Fruit fly (Drosophila melanogaster) whole organism, embryonic: ENCODE measurements around the gene TyrRS.

Source experiments
- Aef1 ChIP-seq: fragments of 200-800 bp; sonication (Bioruptor generic); IDR thresholded peaks from 3 replicates; pipeline ENCODE4 v1.3.6; 2022; ENCODE audit warnings: missing biosample characterization, missing genetic modification characterization
- Atf6 ChIP-seq: fragments of 200-800 bp; sonication (Bioruptor generic); IDR thresholded peaks from 2 replicates; pipeline ENCODE4 v1.3.6; 2022; ENCODE audit warnings: missing biosample characterization, missing genetic modification characterization
- Blimp-1 ChIP-seq: fragments of 200-800 bp; sonication (Bioruptor generic); optimal IDR thresholded peaks from 3 replicates; lab custom pipeline; 2018; ENCODE audit warnings: missing biosample characterization, missing genetic modification characterization, mild to moderate bottlenecking, moderate library complexity, missing genetic modification reagents
- CG10267 ChIP-seq: fragments of 200-800 bp; sonication (Bioruptor generic); optimal IDR thresholded peaks from 2 replicates; lab custom pipeline; 2018; ENCODE audit warnings: missing biosample characterization, mild to moderate bottlenecking, missing genetic modification characterization, moderate library complexity
- CG10274 ChIP-seq: fragments of 200-800 bp; sonication (Bioruptor generic); optimal IDR thresholded peaks from 3 replicates; lab custom pipeline; 2017; ENCODE audit warnings: missing biosample characterization, mild to moderate bottlenecking, missing genetic modification characterization
- CG11093 ChIP-seq: fragments of 200-800 bp; sonication (Bioruptor generic); IDR thresholded peaks from 3 replicates; pipeline ENCODE4 v1.3.6; 2022; ENCODE audit warnings: missing biosample characterization, missing genetic modification characterization
- CG11247 ChIP-seq: fragments of 200-800 bp; sonication (Bioruptor generic); IDR thresholded peaks from 2 replicates; pipeline ENCODE4 v1.3.6; 2022; ENCODE audit warnings: missing biosample characterization, missing genetic modification characterization
- CG11723 ChIP-seq: fragments of 200-800 bp; sonication (Bioruptor generic); optimal IDR thresholded peaks from 2 replicates; lab custom pipeline; 2017; ENCODE audit warnings: missing biosample characterization, mild to moderate bottlenecking, missing genetic modification characterization
- CG15479 ChIP-seq: fragments of 200-800 bp; sonication (Bioruptor generic); optimal IDR thresholded peaks from 3 replicates; lab custom pipeline; 2019; ENCODE audit warnings: missing biosample characterization, mild to moderate bottlenecking, missing genetic modification characterization, moderate library complexity
- CG15696 ChIP-seq: fragments of 200-800 bp; sonication (Bioruptor generic); optimal IDR thresholded peaks from 2 replicates; lab custom pipeline; 2019; ENCODE audit warnings: missing biosample characterization, mild to moderate bottlenecking, missing genetic modification characterization, moderate library complexity
- CG17829 ChIP-seq: fragments of 200-800 bp; optimal IDR thresholded peaks from 2 replicates; lab custom pipeline; 2019; ENCODE audit warnings: missing biosample characterization, mild to moderate bottlenecking, missing genetic modification characterization, moderate library complexity
- CG18262 ChIP-seq: fragments of 200-800 bp; optimal IDR thresholded peaks from 3 replicates; lab custom pipeline; 2019; ENCODE audit warnings: missing biosample characterization, mild to moderate bottlenecking, missing genetic modification characterization, moderate library complexity
- CG2875 ChIP-seq: fragments of 200-800 bp; sonication (Bioruptor generic); optimal IDR thresholded peaks from 2 replicates; lab custom pipeline; 2017; ENCODE audit warnings: missing biosample characterization, mild to moderate bottlenecking, missing genetic modification characterization, missing genetic modification reagents
- CG30431 ChIP-seq: fragments of 200-800 bp; sonication (Bioruptor generic); optimal IDR thresholded peaks from 2 replicates; lab custom pipeline; 2017; ENCODE audit warnings: missing biosample characterization, missing genetic modification characterization
- CG4404 ChIP-seq: fragments of 200-800 bp; sonication (Bioruptor generic); IDR thresholded peaks from 2 replicates; pipeline ENCODE4 v1.3.6; 2022; ENCODE audit warnings: missing biosample characterization, missing genetic modification characterization
- CG6765 ChIP-seq: fragments of 200-800 bp; sonication (Bioruptor generic); optimal IDR thresholded peaks from 3 replicates; lab custom pipeline; 2017; ENCODE audit warnings: missing biosample characterization, mild to moderate bottlenecking, missing genetic modification characterization
- CG7372 ChIP-seq: fragments of 200-800 bp; sonication (Bioruptor generic); IDR thresholded peaks from 2 replicates; pipeline ENCODE4 v1.3.6; 2022; ENCODE audit warnings: missing biosample characterization, missing genetic modification characterization
- CG8359 ChIP-seq: fragments of 200-800 bp; sonication (Bioruptor generic); optimal IDR thresholded peaks from 2 replicates; lab custom pipeline; 2017; ENCODE audit warnings: missing biosample characterization, mild to moderate bottlenecking, missing genetic modification characterization, borderline replicate concordance
- CG8944 ChIP-seq: fragments of 200-800 bp; sonication (Bioruptor generic); optimal IDR thresholded peaks from 3 replicates; lab custom pipeline; 2016; ENCODE audit warnings: missing biosample characterization, missing genetic modification characterization
- CG9727 ChIP-seq: fragments of 200-800 bp; sonication (Bioruptor generic); optimal IDR thresholded peaks from 3 replicates; lab custom pipeline; 2017; ENCODE audit warnings: missing biosample characterization, mild to moderate bottlenecking, missing genetic modification characterization
- Doc3 ChIP-seq: fragments of 200-800 bp; sonication (Bioruptor generic); IDR thresholded peaks from 3 replicates; pipeline ENCODE4 v1.3.6; 2022; ENCODE audit warnings: missing biosample characterization, missing genetic modification characterization; ENCODE audit not compliant: partially characterized antibody
- Dref ChIP-seq: fragments of 200-800 bp; sonication (Bioruptor generic); IDR thresholded peaks from 2 replicates; pipeline ENCODE4 v1.3.6; 2022; ENCODE audit warnings: missing biosample characterization, missing genetic modification characterization
- Drgx ChIP-seq: fragments of 200-800 bp; sonication (Bioruptor generic); IDR thresholded peaks from 2 replicates; pipeline ENCODE4 v1.3.6; 2022; ENCODE audit warnings: missing biosample characterization, missing genetic modification characterization
- Fer2 ChIP-seq: fragments of 200-800 bp; sonication (Bioruptor generic); optimal IDR thresholded peaks from 2 replicates; lab custom pipeline; 2018; ENCODE audit warnings: missing biosample characterization, mild to moderate bottlenecking, missing genetic modification characterization, moderate library complexity
- HLHmδ ChIP-seq: fragments of 200-800 bp; sonication (Bioruptor generic); optimal IDR thresholded peaks from 2 replicates; lab custom pipeline; 2018; ENCODE audit warnings: missing biosample characterization, mild to moderate bottlenecking, missing genetic modification characterization, moderate library complexity
- Hand ChIP-seq: fragments of 200-800 bp; sonication (Bioruptor generic); optimal IDR thresholded peaks from 2 replicates; lab custom pipeline; 2017; ENCODE audit warnings: mild to moderate bottlenecking, missing biosample characterization, missing genetic modification reagents, missing genetic modification characterization
- Hsf ChIP-seq: fragments of 200-800 bp; sonication (Bioruptor generic); optimal IDR thresholded peaks from 3 replicates; lab custom pipeline; 2016; ENCODE audit warnings: missing biosample characterization, missing genetic modification characterization
- Jarid2 ChIP-seq: fragments of 200-800 bp; sonication (Bioruptor generic); optimal IDR thresholded peaks from 3 replicates; lab custom pipeline; 2017; ENCODE audit warnings: mild to moderate bottlenecking, missing biosample characterization, missing genetic modification reagents, missing genetic modification characterization
- Lpt ChIP-seq: fragments of >200 bp; optimal IDR thresholded peaks from 2 replicates; lab custom pipeline; 2018; ENCODE audit warnings: missing biosample characterization, missing genetic modification characterization
- Opbp ChIP-seq: fragments of 200-800 bp; sonication (Bioruptor generic); IDR thresholded peaks from 3 replicates; pipeline ENCODE4 v1.3.6; 2022; ENCODE audit warnings: missing biosample characterization, missing genetic modification characterization; ENCODE audit not compliant: partially characterized antibody
- Rx ChIP-seq: fragments of 200-800 bp; sonication (Bioruptor generic); IDR thresholded peaks from 2 replicates; pipeline ENCODE4 v1.3.6; 2022; ENCODE audit warnings: missing biosample characterization, missing genetic modification characterization
- Stat92E ChIP-seq, 3 experiments: fragments of >200 bp in 2 of 3; fragments of 200-800 bp in 1 of 3; sonication (Bioruptor generic) in 1 of 3; optimal IDR thresholded peaks; 2 replicates each; lab custom pipeline; 2017 to 2019; ENCODE audit warnings: missing biosample characterization in 3 of 3, missing genetic modification characterization in 3 of 3, mild to moderate bottlenecking in 1 of 3, moderate library complexity in 1 of 3
- ase ChIP-seq: fragments of 200-800 bp; sonication (Bioruptor generic); IDR thresholded peaks from 3 replicates; pipeline ENCODE4 v1.3.6; 2022; ENCODE audit warnings: missing biosample characterization, missing genetic modification characterization
- ato ChIP-seq: fragments of 200-800 bp; sonication (Bioruptor generic); IDR thresholded peaks from 2 replicates; pipeline ENCODE4 v1.3.6; 2022; ENCODE audit warnings: missing biosample characterization, missing genetic modification characterization; ENCODE audit not compliant: partially characterized antibody
- br ChIP-seq: fragments of >200 bp; optimal IDR thresholded peaks from 2 replicates; lab custom pipeline; 2017
- cato ChIP-seq: fragments of 200-800 bp; sonication (Bioruptor generic); optimal IDR thresholded peaks from 2 replicates; lab custom pipeline; 2016; ENCODE audit warnings: missing biosample characterization, missing genetic modification characterization, borderline replicate concordance
- chn ChIP-seq: fragments of 200-800 bp; sonication (Bioruptor generic); optimal IDR thresholded peaks from 2 replicates; lab custom pipeline; 2016; ENCODE audit warnings: missing biosample characterization, missing genetic modification characterization
- ftz-f1 ChIP-seq: fragments of 200-800 bp; sonication (Bioruptor generic); optimal IDR thresholded peaks from 2 replicates; lab custom pipeline; 2016; ENCODE audit warnings: missing biosample characterization, missing genetic modification characterization
- gcm2 ChIP-seq: fragments of 200-800 bp; sonication (Bioruptor generic); optimal IDR thresholded peaks from 2 replicates; lab custom pipeline; 2016; ENCODE audit warnings: missing biosample characterization, missing genetic modification characterization
- gsb-n ChIP-seq: fragments of 200-800 bp; sonication (Bioruptor generic); optimal IDR thresholded peaks from 3 replicates; lab custom pipeline; 2018; ENCODE audit warnings: missing biosample characterization, mild to moderate bottlenecking, missing genetic modification characterization
- jumu ChIP-seq: fragments of 200-800 bp; sonication (Bioruptor generic); optimal IDR thresholded peaks from 3 replicates; lab custom pipeline; 2016; ENCODE audit warnings: missing biosample characterization, missing genetic modification characterization
- knrl ChIP-seq: fragments of 200-800 bp; sonication (Bioruptor generic); IDR thresholded peaks from 3 replicates; pipeline ENCODE4 v1.3.6; 2022; ENCODE audit warnings: missing biosample characterization, missing genetic modification characterization; ENCODE audit not compliant: partially characterized antibody
- lmd ChIP-seq: fragments of 200-800 bp; sonication (Bioruptor generic); IDR thresholded peaks from 2 replicates; pipeline ENCODE4 v1.3.6; 2022; ENCODE audit warnings: missing biosample characterization, missing genetic modification characterization
- psq ChIP-seq: fragments of 200-800 bp; sonication (Bioruptor generic); optimal IDR thresholded peaks from 2 replicates; lab custom pipeline; 2017; ENCODE audit warnings: missing biosample characterization, missing genetic modification characterization
- sr ChIP-seq: fragments of 200-800 bp; sonication (Bioruptor generic); IDR thresholded peaks from 3 replicates; pipeline ENCODE4 v1.3.6; 2022; ENCODE audit warnings: missing biosample characterization, missing genetic modification characterization
- stc ChIP-seq: fragments of 200-800 bp; sonication (Bioruptor generic); IDR thresholded peaks from 2 replicates; pipeline ENCODE4 v1.3.6; 2022; ENCODE audit warnings: missing biosample characterization, missing genetic modification characterization
- tll ChIP-seq, 2 experiments: fragments of 200-800 bp in 1 of 2; fragments of >200 bp in 1 of 2; sonication (Bioruptor generic) in 1 of 2; optimal IDR thresholded peaks; 2 replicates each; lab custom pipeline; 2017 to 2019; ENCODE audit warnings: missing biosample characterization in 2 of 2, missing genetic modification characterization in 2 of 2, mild to moderate bottlenecking in 1 of 2, moderate library complexity in 1 of 2
- unc-4 ChIP-seq: fragments of 200-800 bp; sonication (Bioruptor generic); IDR thresholded peaks from 2 replicates; pipeline ENCODE4 v1.3.6; 2022; ENCODE audit warnings: missing biosample characterization, missing genetic modification characterization; ENCODE audit not compliant: partially characterized antibody
- zfh1 ChIP-seq: fragments of 200-800 bp; sonication (Bioruptor generic); IDR thresholded peaks from 3 replicates; pipeline ENCODE4 v1.3.6; 2022; ENCODE audit warnings: missing biosample characterization, missing genetic modification characterization

TyrRS gene

DNA sequence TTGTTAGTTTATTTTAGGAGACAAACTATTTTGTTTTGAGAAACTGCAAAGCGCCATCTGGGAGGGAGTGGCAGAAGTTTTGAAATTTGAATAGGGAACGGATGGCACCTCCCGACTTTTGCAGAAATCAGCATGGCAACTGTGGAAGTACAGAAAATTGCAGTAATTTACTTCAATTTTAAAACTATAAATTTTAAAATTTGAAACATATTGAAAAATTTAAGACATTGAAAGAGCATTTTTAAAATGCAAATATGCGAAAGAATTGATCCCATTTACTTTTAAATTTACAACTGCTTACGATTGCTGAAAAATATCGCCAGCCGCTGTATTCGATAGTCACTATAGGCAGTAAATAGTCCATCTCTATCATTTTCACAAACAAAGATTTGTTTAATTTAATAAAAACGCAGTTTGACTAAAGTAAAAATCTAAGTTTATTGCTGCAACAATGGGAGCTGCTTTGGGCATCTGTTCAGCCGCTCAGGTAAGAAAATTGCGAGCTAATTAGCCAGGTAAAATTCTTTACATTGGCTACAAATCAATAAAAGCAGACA, 6.6 kb downstream of the TyrRS start, which contains the start of gene Serinc (continued):
- TF ChIP-seq CG17829: peak; percentile 59
- peak; percentile 98 for TF ChIP-seq Doc3 (GFP tag; lab: Robert Waterston, UW)
- TF ChIP-seq unc-4: peak; percentile 96
- peak; percentile 16 for TF ChIP-seq Fer2 (tag; lab: Kevin White, UChicago)
- TF ChIP-seq Lpt: no peak
- no peak; the same call in 1 of the 2 replicates for TF ChIP-seq lmd (GFP tag; lab: Robert Waterston, UW)
- no peak for TF ChIP-seq tll (GFP tag; optimal IDR thresholded peaks at IDR 0.05; lab: Kevin White, UChicago)
- no peak for TF ChIP-seq gsb-n
- TF ChIP-seq CG11247 (GFP tag; lab: Robert Waterston, UW): 0 out of 2 replicates have a peak, but pooled peaks have one; percentile 5
- peak; percentile 68 for TF ChIP-seq CG9727
- TF ChIP-seq CG8944 (GFP tag; lab: Kevin White, UChicago): peak; percentile 36
- TF ChIP-seq psq (GFP tag; lab: Kevin White, UChicago): peak; percentile 22
- peak in 1 of 3 experiments; percentile 57 for TF ChIP-seq Stat92E (GFP tag; optimal IDR thresholded peaks at IDR 0.05; lab: Kevin White, UChicago)
- TF ChIP-seq CG8359 (GFP tag; lab: Kevin White, UChicago): no peak
- no peak for TF ChIP-seq sr (GFP tag; lab: Robert Waterston, UW)
- TF ChIP-seq Hand: no peak
- no peak for TF ChIP-seq Jarid2
- TF ChIP-seq knrl (GFP tag; lab: Robert Waterston, UW): peak; percentile 99
- TF ChIP-seq CG15479: no peak
- TF ChIP-seq CG11093 (GFP tag; lab: Robert Waterston, UW): no peak
- peak; percentile 34; the same call in 2 of the 3 replicates for TF ChIP-seq Aef1 (GFP tag; lab: Robert Waterston, UW)
- TF ChIP-seq CG2875: peak; percentile 27
- TF ChIP-seq Atf6 (GFP tag; lab: Robert Waterston, UW): 0 out of 2 replicates have a peak, but pooled peaks have one; percentile 9
- no peak for TF ChIP-seq Rx (GFP tag; lab: Robert Waterston, UW)
- no peak for TF ChIP-seq CG11723
- TF ChIP-seq HLHmδ (GFP tag; lab: Kevin White, UChicago): no peak
- TF ChIP-seq cato (GFP tag; lab: Kevin White, UChicago): no peak
- 0 out of 3 replicates have a peak, but pooled peaks have one; percentile 17 for TF ChIP-seq ase (GFP tag; lab: Robert Waterston, UW)
- no peak for TF ChIP-seq CG30431
- TF ChIP-seq br: no peak
- TF ChIP-seq stc (GFP tag; lab: Robert Waterston, UW): no peak
- TF ChIP-seq jumu (GFP tag; lab: Kevin White, UChicago): peak; percentile 51
- 0 out of 3 replicates have a peak, but pooled peaks have one; percentile 52 for TF ChIP-seq zfh1 (GFP tag; lab: Robert Waterston, UW)
- peak; percentile 58 for TF ChIP-seq chn (GFP tag; lab: Kevin White, UChicago)
- TF ChIP-seq CG7372 (GFP tag; lab: Robert Waterston, UW): 0 out of 2 replicates have a peak, but pooled peaks have one; percentile 28
- TF ChIP-seq Drgx (GFP tag; lab: Robert Waterston, UW): no peak
- no peak for TF ChIP-seq ftz-f1
- no peak for TF ChIP-seq CG6765
- TF ChIP-seq CG10267 (tag; lab: Kevin White, UChicago): peak; percentile 81
- no peak for TF ChIP-seq Blimp-1 (GFP tag; lab: Kevin White, UChicago)
- TF ChIP-seq CG15696 (tag; lab: Kevin White, UChicago): peak; percentile 73
- peak; percentile 11; the same call in 1 of the 2 replicates for TF ChIP-seq CG4404 (GFP tag; lab: Robert Waterston, UW)
- peak; percentile 69 for TF ChIP-seq Hsf (GFP tag; lab: Kevin White, UChicago)
- peak; percentile 97 for TF ChIP-seq ato (GFP tag; lab: Robert Waterston, UW)
- peak; percentile 35 for TF ChIP-seq CG18262
- TF ChIP-seq Dref (GFP tag; lab: Robert Waterston, UW): peak; percentile 52
- TF ChIP-seq Opbp: peak; percentile 98
- TF ChIP-seq gcm2: no peak
- TF ChIP-seq CG10274: no peak
